Fruit fly (Drosophila melanogaster): ENCODE results near the gene ldd.

ldd gene

DNA sequence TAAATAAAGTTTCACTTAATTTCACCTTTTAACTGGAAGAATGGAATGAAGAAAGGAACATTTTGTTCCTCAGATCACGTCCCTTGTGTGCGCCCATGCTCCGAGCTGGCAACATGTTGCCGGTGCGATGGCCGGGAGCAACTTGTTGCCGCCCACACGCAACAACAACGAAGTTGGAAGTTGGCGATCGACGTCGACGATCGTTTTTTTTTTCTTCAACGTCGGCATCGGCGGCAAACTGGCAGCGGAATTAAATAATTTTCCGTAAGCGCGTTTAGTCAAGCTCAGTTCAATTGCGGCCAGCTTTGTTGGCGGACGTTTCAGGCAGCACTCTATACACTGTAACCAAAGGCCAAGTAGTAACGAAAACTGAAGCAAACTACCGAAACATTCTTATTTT lies at the start of gene ldd:
ldd (plus strand) TSS at position 136 of the 400 bp plus-strand sequence.
- TF ChIP-seq CG13204 (GFP tag; optimal IDR thresholded peaks at IDR 0.05) (peak; percentile 73), Snoo (tag; optimal IDR thresholded peaks at IDR 0.05) (no peak), rn (GFP tag; IDR thresholded peaks at IDR 0.05) (no peak), Ets98B (GFP tag; IDR thresholded peaks at IDR 0.05) (0 out of 2 replicates have a peak, but pooled peaks have one; percentile 7), CG14655 (GFP tag; optimal IDR thresholded peaks at IDR 0.05) (no peak), fd96Ca (GFP tag; IDR thresholded peaks at IDR 0.05) (no peak), CG8301 (tag; optimal IDR thresholded peaks at IDR 0.05) (no peak), EcR (GFP tag; optimal IDR thresholded peaks at IDR 0.05) (peak; percentile 18), CG9948 (tag; optimal IDR thresholded peaks at IDR 0.05) (no peak), gl (tag; optimal IDR thresholded peaks at IDR 0.05) (no peak)

DNA sequence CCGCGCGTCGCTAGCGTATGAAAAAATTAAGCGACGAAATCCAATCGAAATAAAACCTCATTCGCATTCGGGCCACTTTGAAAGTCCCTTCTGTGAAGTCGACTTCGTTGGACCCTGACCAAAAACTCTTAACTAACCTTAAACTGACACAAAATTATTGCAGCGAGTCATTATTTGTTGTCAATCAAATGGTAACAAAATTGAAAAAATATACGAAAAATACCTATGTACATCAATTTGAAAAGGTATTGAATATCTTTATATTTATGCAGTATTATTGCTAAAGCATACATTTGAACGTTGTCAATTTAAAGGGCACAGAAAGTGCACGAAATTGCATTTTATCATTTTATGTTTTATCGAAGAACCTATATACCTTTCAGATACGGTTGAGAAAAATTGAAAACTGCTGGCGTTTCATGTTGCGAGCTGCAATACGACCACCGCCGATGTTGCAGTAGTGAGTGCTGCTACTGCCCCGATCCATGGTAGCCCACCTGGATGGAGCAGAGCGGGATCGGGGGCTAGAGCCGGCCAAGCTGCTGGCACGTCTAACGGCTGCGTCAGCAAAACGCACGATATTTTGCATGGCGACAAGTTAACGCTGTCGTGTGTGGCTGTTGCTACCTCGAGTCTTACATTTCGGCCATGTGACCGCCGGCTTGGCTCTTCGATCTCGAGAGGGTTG lies 49.6 kb upstream of the ldd start:
- TF ChIP-seq gl (tag; optimal IDR thresholded peaks at IDR 0.05) (no peak), fd96Ca (GFP tag; IDR thresholded peaks at IDR 0.05) (no peak), D1 (tag; optimal IDR thresholded peaks at IDR 0.05) (no peak), EcR (GFP tag; optimal IDR thresholded peaks at IDR 0.05) (no peak), CG32121 (GFP tag; IDR thresholded peaks at IDR 0.05) (no peak), Pif1B (GFP tag; optimal IDR thresholded peaks at IDR 0.05) (peak; percentile 48), CG4496 (GFP tag; IDR thresholded peaks at IDR 0.05) (no peak), CG13204 (GFP tag; optimal IDR thresholded peaks at IDR 0.05) (no peak), CG12605 (GFP tag; IDR thresholded peaks at IDR 0.05) (no peak), Snoo (tag; optimal IDR thresholded peaks at IDR 0.05) (no peak), CG17806 (tag; optimal IDR thresholded peaks at IDR 0.05) (peak; percentile 43), Pif1A (GFP tag; optimal IDR thresholded peaks at IDR 0.05) (peak; percentile 31), CG10348 (GFP tag; IDR thresholded peaks at IDR 0.05) (no peak), rn (GFP tag; IDR thresholded peaks at IDR 0.05) (no peak), CG8159 (tag; optimal IDR thresholded peaks at IDR 0.05) (peak; percentile 55), CG15710 (tag; optimal IDR thresholded peaks at IDR 0.05) (peak; percentile 58), CG8301 (tag; optimal IDR thresholded peaks at IDR 0.05) (peak; percentile 63), CG14655 (GFP tag; optimal IDR thresholded peaks at IDR 0.05) (peak; percentile 68), Ets98B (GFP tag; IDR thresholded peaks at IDR 0.05) (no peak; the same call in 1 of the 2 replicates), CG9948 (tag; optimal IDR thresholded peaks at IDR 0.05) (peak; percentile 67), CG34367 (tag; optimal IDR thresholded peaks at IDR 0.05) (peak; percentile 40)

DNA sequence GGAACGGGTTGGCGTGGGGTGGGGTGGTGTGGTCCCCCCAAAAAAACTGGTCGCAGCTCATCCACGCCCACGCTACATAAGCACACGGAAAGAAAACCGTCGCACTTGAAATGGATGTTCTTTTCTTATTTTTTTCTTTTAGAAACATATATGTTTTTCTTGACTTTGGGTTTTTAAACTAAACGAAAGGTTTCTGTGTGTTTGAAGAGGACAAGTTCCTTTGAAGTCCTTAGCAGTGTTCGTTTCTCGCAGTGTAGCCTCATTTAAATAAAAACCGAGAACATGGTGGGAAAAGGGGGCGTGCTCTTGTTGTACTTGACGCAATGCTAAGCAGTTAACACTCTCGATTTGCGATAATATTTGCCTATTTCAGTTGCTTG lies 49.1 kb upstream of the ldd start:
- TF ChIP-seq D1 (tag; optimal IDR thresholded peaks at IDR 0.05) (no peak), CG9948 (tag; optimal IDR thresholded peaks at IDR 0.05) (peak; percentile 57), fd96Ca (GFP tag; IDR thresholded peaks at IDR 0.05) (peak; percentile 87), EcR (GFP tag; optimal IDR thresholded peaks at IDR 0.05) (no peak), CG15710 (tag; optimal IDR thresholded peaks at IDR 0.05) (peak; percentile 39), CG8159 (tag; optimal IDR thresholded peaks at IDR 0.05) (peak; percentile 48), CG12605 (GFP tag; IDR thresholded peaks at IDR 0.05) (peak; percentile 59), Pif1A (GFP tag; optimal IDR thresholded peaks at IDR 0.05) (peak; percentile 70), CG34367 (tag; optimal IDR thresholded peaks at IDR 0.05) (peak; percentile 10), CG14655 (GFP tag; optimal IDR thresholded peaks at IDR 0.05) (peak; percentile 75), rn (GFP tag; IDR thresholded peaks at IDR 0.05) (no peak), CG4496 (GFP tag; IDR thresholded peaks at IDR 0.05) (peak; percentile 89), Snoo (tag; optimal IDR thresholded peaks at IDR 0.05) (peak; percentile 37), CG32121 (GFP tag; IDR thresholded peaks at IDR 0.05) (peak; percentile 76), CG8301 (tag; optimal IDR thresholded peaks at IDR 0.05) (peak; percentile 69), CG13204 (GFP tag; optimal IDR thresholded peaks at IDR 0.05) (no peak), Ets98B (GFP tag; IDR thresholded peaks at IDR 0.05) (peak; percentile 77), Pif1B (GFP tag; optimal IDR thresholded peaks at IDR 0.05) (peak; percentile 54), CG10348 (GFP tag; IDR thresholded peaks at IDR 0.05) (no peak), gl (tag; optimal IDR thresholded peaks at IDR 0.05) (no peak), CG17806 (tag; optimal IDR thresholded peaks at IDR 0.05) (peak; percentile 61)

DNA sequence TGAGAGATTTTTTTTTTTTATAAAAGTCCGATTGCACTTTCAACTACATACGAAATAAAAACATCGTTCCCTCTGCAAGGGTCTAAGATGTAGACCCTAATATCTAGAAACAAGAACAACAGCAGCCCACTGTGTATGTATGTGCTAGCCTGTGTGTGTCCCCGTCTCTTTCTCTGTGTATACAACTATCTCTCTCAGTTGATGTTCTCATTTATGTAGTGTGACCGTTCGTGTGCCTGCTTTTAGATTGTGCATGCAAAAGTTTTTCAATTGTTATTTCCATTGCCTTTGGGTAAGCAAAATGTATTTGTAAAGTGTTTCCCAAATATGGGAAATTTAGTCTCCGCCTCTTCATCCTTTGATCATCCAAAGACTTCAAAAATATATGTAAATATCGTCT lies 43.1 kb upstream of the ldd start:
- TF ChIP-seq Snoo (tag; optimal IDR thresholded peaks at IDR 0.05) (no peak), Pif1B (GFP tag; optimal IDR thresholded peaks at IDR 0.05) (no peak), CG14655 (GFP tag; optimal IDR thresholded peaks at IDR 0.05) (no peak), CG32121 (GFP tag; IDR thresholded peaks at IDR 0.05) (no peak), rn (GFP tag; IDR thresholded peaks at IDR 0.05) (no peak), Pif1A (GFP tag; optimal IDR thresholded peaks at IDR 0.05) (no peak), CG9948 (tag; optimal IDR thresholded peaks at IDR 0.05) (no peak), CG34367 (tag; optimal IDR thresholded peaks at IDR 0.05) (no peak), CG15710 (tag; optimal IDR thresholded peaks at IDR 0.05) (no peak), EcR (GFP tag; optimal IDR thresholded peaks at IDR 0.05) (no peak)

dm6 chrX:21083246-21083645 lies 40.2 kb upstream of the ldd start:
- TF ChIP-seq CG4496 (GFP tag; IDR thresholded peaks at IDR 0.05) (peak; percentile 50; the same call in 1 of the 3 replicates), CG34367 (tag; optimal IDR thresholded peaks at IDR 0.05) (no peak), CG14655 (GFP tag; optimal IDR thresholded peaks at IDR 0.05) (no peak), CG13204 (GFP tag; optimal IDR thresholded peaks at IDR 0.05) (no peak)

- TF ChIP-seq fd96Ca (GFP tag; IDR thresholded peaks at IDR 0.05) = no peak
- no peak for TF ChIP-seq CG8159 (tag; optimal IDR thresholded peaks at IDR 0.05)
- TF ChIP-seq CG15710 (tag; optimal IDR thresholded peaks at IDR 0.05) = no peak
- TF ChIP-seq CG14655 (GFP tag; optimal IDR thresholded peaks at IDR 0.05) = no peak
- no peak for TF ChIP-seq gl (tag; optimal IDR thresholded peaks at IDR 0.05)
- no peak for TF ChIP-seq CG13204 (GFP tag; optimal IDR thresholded peaks at IDR 0.05)
Measured at dm6 chrX:21093544-21093943, 29.9 kb upstream of the ldd start, which contains the start of gene stg1. stg1 (plus strand) TSS chrX:21093844.
